Worm (Caenorhabditis elegans) whole organism, L4 larva: Measurements from ENCODE around the gene T01C8.2.

Source experiments
- R02D3.7 ChIP-seq: fragments of 150-350 bp; sonication (generic microtip); optimal IDR thresholded peaks from 3 replicates; lab custom pipeline; 2014; ENCODE audit warnings: missing biosample characterization, missing genetic modification characterization
- ama-1 ChIP-seq: fragments of 150-350 bp; optimal IDR thresholded peaks from 2 replicates; lab custom pipeline; 2014; ENCODE audit warnings: inconsistent platforms, mixed read lengths
- ceh-82 ChIP-seq: sonication (generic microtip); optimal IDR thresholded peaks from 2 replicates; lab custom pipeline; 2017; ENCODE audit warnings: missing biosample characterization, missing genetic modification characterization
- fkh-10 ChIP-seq: fragments of 150-350 bp; optimal IDR thresholded peaks from 2 replicates; lab custom pipeline; 2014; ENCODE audit warnings: missing biosample characterization, missing genetic modification reagents, missing genetic modification characterization
- hlh-30 ChIP-seq: sonication (generic microtip); optimal IDR thresholded peaks from 2 replicates; lab custom pipeline; 2017; ENCODE audit warnings: antibody characterized with exemption, mild to moderate bottlenecking, missing genetic modification characterization, missing compliant biosample characterization; ENCODE audit not compliant: insufficient read depth
- lsy-2 ChIP-seq, 2 experiments: fragments of 150-350 bp in 1 of 2; sonication (generic microtip) in 1 of 2; optimal IDR thresholded peaks; 2 replicates each; lab custom pipeline; 2014 to 2017; ENCODE audit warnings: missing biosample characterization in 2 of 2, missing genetic modification characterization in 2 of 2
- nhr-28 ChIP-seq: fragments of 150-350 bp; optimal IDR thresholded peaks from 2 replicates; lab custom pipeline; 2014; ENCODE audit warnings: missing biosample characterization, missing genetic modification characterization
- nhr-48 ChIP-seq: sonication (generic microtip); optimal IDR thresholded peaks from 2 replicates; lab custom pipeline; 2016; ENCODE audit warnings: mild to moderate bottlenecking, missing genetic modification characterization, missing compliant biosample characterization
- nhr-76 ChIP-seq: fragments of 150-350 bp; optimal IDR thresholded peaks from 2 replicates; lab custom pipeline; 2014; ENCODE audit warnings: missing biosample characterization, missing genetic modification characterization
- pha-4 ChIP-seq, 2 experiments: fragments of 150-350 bp in 1 of 2; fragments of 200-800 bp in 1 of 2; sonication (Bioruptor generic) in 1 of 2; IDR thresholded peaks in 1 of 2; optimal IDR thresholded peaks in 1 of 2; 2 replicates each; pipeline versions ENCODE4 v1.3.6 to Lab custom; 2014 to 2022; ENCODE audit warnings: missing genetic modification characterization in 2 of 2, missing genetic modification reagents in 2 of 2, missing biosample characterization in 1 of 2, missing compliant biosample characterization in 1 of 2
- set-16 ChIP-seq: fragments of 200-800 bp; sonication (Bioruptor generic); IDR thresholded peaks from 2 replicates; pipeline ENCODE4 v1.3.6; 2022; ENCODE audit warnings: missing genetic modification reagents, missing genetic modification characterization, missing compliant biosample characterization
- unc-62 ChIP-seq, 3 experiments: fragments of 150-350 bp in 1 of 3; sonication (generic microtip); optimal IDR thresholded peaks in 2 of 3; peaks in 1 of 3; 1 replicate in 1 of 3; 2 replicates in 2 of 3; lab custom pipeline; 2014 to 2017; ENCODE audit warnings: missing biosample characterization in 3 of 3, missing genetic modification characterization in 3 of 3, missing genetic modification reagents in 3 of 3, missing genotype in 1 of 3
- ztf-7 ChIP-seq: fragments of 150-350 bp; optimal IDR thresholded peaks from 2 replicates; lab custom pipeline; 2014; ENCODE audit warnings: missing biosample characterization, missing genetic modification characterization

DNA sequence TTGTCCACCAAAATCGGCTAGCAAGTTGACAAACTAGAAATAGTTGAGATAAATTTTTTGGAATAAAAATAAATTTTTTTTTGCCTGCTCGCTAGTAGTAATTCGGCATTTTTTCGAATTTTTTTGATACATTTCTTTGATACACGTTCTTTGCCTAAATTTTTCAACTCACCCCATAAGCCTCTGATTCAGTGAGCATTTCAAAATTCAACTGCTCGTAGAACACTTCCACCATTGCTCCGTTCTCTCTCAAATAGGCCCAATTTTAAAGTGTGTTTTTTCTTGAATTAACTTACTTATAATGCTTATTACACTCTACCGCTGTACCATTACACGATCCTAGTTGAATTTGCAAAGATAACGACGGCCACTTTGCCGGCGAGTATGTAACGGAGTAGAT is 17.3 kb downstream of the T01C8.2 start:
- TF ChIP-seq pha-4 (GFP tag; IDR thresholded peaks at IDR 0.05; lab: Robert Waterston, UW) (no peak), pha-4 (tag; optimal IDR thresholded peaks at IDR 0.05; lab: Kevin White, UChicago) (no peak), hlh-30 (tag; lab: Kevin White, UChicago) (no peak), nhr-76 (no peak), lsy-2 (tag; optimal IDR thresholded peaks at IDR 0.05; lab: Kevin White, UChicago) (no peak), fkh-10 (no peak), nhr-48 (tag; lab: Kevin White, UChicago) (no peak), ama-1 (no peak), set-16 (GFP tag; lab: Robert Waterston, UW) (no peak), ceh-82 (tag; lab: Kevin White, UChicago) (no peak), unc-62 (GFP tag; optimal IDR thresholded peaks at IDR 0.05 in 1 of 2; lab: Kevin White, UChicago) (peak in 1 of 2 experiments; percentile 16), unc-62 (tag; optimal IDR thresholded peaks at IDR 0.05; lab: Kevin White, UChicago) (no peak), R02D3.7 (tag; lab: Kevin White, UChicago) (no peak), nhr-28 (tag; lab: Kevin White, UChicago) (no peak), ztf-7 (no peak)
